Worm (Caenorhabditis elegans) whole organism, early embryonic: Measurements from ENCODE around the gene sek-3.

Source experiments
- B0310.2 ChIP-seq: sonication (generic microtip); optimal IDR thresholded peaks from 2 replicates; lab custom pipeline; 2016; ENCODE audit warnings: mild to moderate bottlenecking, missing genetic modification characterization, missing compliant biosample characterization
- F13C5.2 ChIP-seq: sonication (generic microtip); optimal IDR thresholded peaks from 2 replicates; lab custom pipeline; 2017; ENCODE audit warnings: mild to moderate bottlenecking, missing genetic modification characterization, inconsistent platforms, missing compliant biosample characterization
- aly-1 ChIP-seq: sonication (generic microtip); optimal IDR thresholded peaks from 2 replicates; lab custom pipeline; 2016; ENCODE audit warnings: missing genetic modification characterization, missing compliant biosample characterization
- ama-1 ChIP-seq: fragments of 150-350 bp; optimal IDR thresholded peaks from 2 replicates; lab custom pipeline; 2014
- ceh-13 ChIP-seq: fragments of 200-800 bp; sonication (Bioruptor generic); optimal IDR thresholded peaks from 2 replicates; lab custom pipeline; 2018; ENCODE audit warnings: mild to moderate bottlenecking, missing genetic modification characterization, missing compliant biosample characterization
- ceh-36 ChIP-seq: sonication (generic microtip); optimal IDR thresholded peaks from 2 replicates; lab custom pipeline; 2016; ENCODE audit warnings: missing genetic modification characterization, inconsistent platforms, missing compliant biosample characterization
- flt-1 ChIP-seq: fragments of 200-800 bp; sonication (Bioruptor generic); IDR thresholded peaks from 2 replicates; pipeline ENCODE4 v1.3.6; 2022; ENCODE audit warnings: missing genetic modification characterization, missing compliant biosample characterization
- hmbx-1 ChIP-seq: sonication (generic microtip); optimal IDR thresholded peaks from 2 replicates; lab custom pipeline; 2016; ENCODE audit warnings: mild to moderate bottlenecking, missing genetic modification characterization, missing compliant biosample characterization
- hnd-1 ChIP-seq: sonication (generic microtip); optimal IDR thresholded peaks from 2 replicates; lab custom pipeline; 2016; ENCODE audit warnings: missing genetic modification characterization, missing compliant biosample characterization
- pes-1 ChIP-seq: fragments of 200-800 bp; sonication (Bioruptor generic); IDR thresholded peaks from 2 replicates; pipeline ENCODE4 v1.3.6; 2022; ENCODE audit warnings: missing genetic modification reagents, missing genetic modification characterization, missing compliant biosample characterization
- scrt-1 ChIP-seq: fragments of 200-800 bp; sonication (Bioruptor generic); IDR thresholded peaks from 2 replicates; pipeline ENCODE4 v1.3.6; 2022; ENCODE audit warnings: missing genetic modification characterization, missing compliant biosample characterization
- sea-1 ChIP-seq: fragments of 200-800 bp; sonication (Bioruptor generic); conservative IDR thresholded peaks from 2 replicates; pipeline ENCODE4 v1.3.6; 2022; ENCODE audit warnings: missing genetic modification characterization, missing compliant biosample characterization
- tbx-11 ChIP-seq: fragments of 200-800 bp; sonication (Bioruptor generic); IDR thresholded peaks from 2 replicates; pipeline ENCODE4 v1.3.6; 2022; ENCODE audit warnings: missing genetic modification characterization, missing compliant biosample characterization

DNA sequence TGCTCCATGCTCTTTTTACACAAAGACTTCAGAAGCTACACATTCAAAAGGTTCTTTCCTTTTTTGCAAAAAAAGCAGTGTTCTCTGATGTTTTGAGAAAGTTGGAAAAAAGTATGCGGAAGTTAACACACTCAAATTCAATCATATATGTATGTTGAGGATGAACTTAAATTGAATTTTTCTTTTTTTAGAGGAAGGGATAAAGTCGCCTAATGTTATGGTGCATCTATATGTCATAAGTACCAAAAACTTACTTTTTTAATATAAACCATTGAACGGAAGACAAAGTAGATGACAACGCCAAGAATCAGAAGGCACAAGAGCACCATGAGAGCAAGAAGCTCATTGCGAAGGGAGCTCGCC is 10.9 kb downstream of the sek-3 start:
- TF ChIP-seq scrt-1 (GFP tag; lab: Robert Waterston, UW) (no peak), ama-1 (no peak), pes-1 (GFP tag; lab: Robert Waterston, UW) (no peak), aly-1 (tag; lab: Kevin White, UChicago) (no peak), hnd-1 (tag; lab: Kevin White, UChicago) (no peak), flt-1 (GFP tag; lab: Robert Waterston, UW) (no peak), tbx-11 (no peak), F13C5.2 (tag; lab: Kevin White, UChicago) (no peak), ceh-36 (tag; lab: Kevin White, UChicago) (no peak), ceh-13 (GFP tag; lab: Kevin White, UChicago) (no peak), hmbx-1 (tag; lab: Kevin White, UChicago) (no peak), B0310.2 (tag; lab: Kevin White, UChicago) (no peak), sea-1 (GFP tag; lab: Robert Waterston, UW) (no peak)
